Fruit fly (Drosophila melanogaster): ENCODE measurements around the gene Dhc62B.

DNA sequence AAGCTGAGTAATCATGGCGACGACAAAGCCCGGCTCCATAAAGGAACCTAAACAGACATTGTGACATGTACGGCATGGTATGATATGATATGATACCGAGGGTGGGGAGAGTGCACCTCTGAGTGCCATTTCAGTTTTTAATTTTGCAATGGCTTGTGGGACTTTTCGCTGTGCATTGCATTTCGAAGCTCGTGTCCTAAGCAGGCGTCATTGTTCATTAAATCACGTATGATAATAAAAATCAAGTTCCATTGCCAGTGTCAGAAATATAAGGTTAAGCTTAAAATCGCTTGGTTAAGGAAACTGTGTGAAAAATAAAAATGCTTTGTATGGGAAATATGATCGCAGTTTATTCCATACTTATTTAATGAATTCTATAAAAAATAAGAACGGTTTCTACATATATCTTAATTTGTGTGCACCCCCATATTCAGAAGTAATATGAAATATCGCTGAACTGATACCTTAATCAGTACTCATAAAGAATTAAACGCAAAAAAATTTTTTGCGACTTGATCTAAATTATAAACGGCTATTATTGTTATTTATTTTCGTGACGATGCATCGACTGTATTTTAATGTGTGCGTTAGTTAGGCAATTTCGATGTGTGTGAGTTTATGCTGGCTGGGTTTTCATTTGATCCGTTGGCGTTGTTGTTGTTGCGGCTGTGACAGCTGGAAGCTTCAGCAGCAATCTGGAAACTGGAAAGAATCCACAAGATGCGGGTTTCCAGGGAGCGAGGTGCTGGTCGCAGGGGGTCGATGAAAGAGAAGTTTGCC lies 42.0 kb downstream of the Dhc62B start:
- no peak for TF ChIP-seq usp (GFP tag; optimal IDR thresholded peaks at IDR 0.05)
- no peak for TF ChIP-seq EcR (GFP tag; optimal IDR thresholded peaks at IDR 0.05)
- no peak for TF ChIP-seq psq (optimal IDR thresholded peaks at IDR 0.05)

All from whole organism.